Fruit fly (Drosophila melanogaster): ENCODE measurements around the gene CG1394.

Gene CG1394

DNA sequence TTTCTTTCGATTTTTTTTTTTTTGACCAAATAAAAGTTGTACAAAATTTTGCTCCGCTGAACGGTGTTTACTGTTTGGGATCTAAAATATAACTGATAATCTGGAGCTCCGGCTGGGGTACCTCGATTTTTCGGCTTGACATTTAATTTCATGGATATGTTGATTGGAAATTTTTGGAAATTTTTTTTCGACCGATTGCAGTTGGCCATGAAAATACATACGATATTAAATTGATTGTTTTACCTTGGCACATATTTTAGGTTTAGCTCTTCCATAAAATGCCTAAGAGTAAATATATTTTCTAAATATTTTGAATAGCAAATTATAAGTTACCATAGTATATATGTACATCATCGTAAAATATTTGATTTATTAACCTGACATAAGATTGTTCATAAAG, at the start of gene CG1394:
Gene CG1394, minus strand, starts transcription at position 101 of the 400 bp plus-strand sequence.
- no peak for TF ChIP-seq Dll (optimal IDR thresholded peaks at IDR 0.05)
- no peak for TF ChIP-seq pan (optimal IDR thresholded peaks at IDR 0.05)
- no peak for TF ChIP-seq EcR (GFP tag; optimal IDR thresholded peaks at IDR 0.05)
- no peak for TF ChIP-seq psq (optimal IDR thresholded peaks at IDR 0.05)
- TF ChIP-seq usp (GFP tag; optimal IDR thresholded peaks at IDR 0.05) = no peak
- no peak for TF ChIP-seq CG8478 (optimal IDR thresholded peaks at IDR 0.05)

- TF ChIP-seq Dll (optimal IDR thresholded peaks at IDR 0.05) (no peak), CG8478 (optimal IDR thresholded peaks at IDR 0.05) (no peak), usp (GFP tag; optimal IDR thresholded peaks at IDR 0.05) (no peak)
Observed at dm6 chrX:11203104-11203503, 32.6 kb upstream of the CG1394 start.

DNA sequence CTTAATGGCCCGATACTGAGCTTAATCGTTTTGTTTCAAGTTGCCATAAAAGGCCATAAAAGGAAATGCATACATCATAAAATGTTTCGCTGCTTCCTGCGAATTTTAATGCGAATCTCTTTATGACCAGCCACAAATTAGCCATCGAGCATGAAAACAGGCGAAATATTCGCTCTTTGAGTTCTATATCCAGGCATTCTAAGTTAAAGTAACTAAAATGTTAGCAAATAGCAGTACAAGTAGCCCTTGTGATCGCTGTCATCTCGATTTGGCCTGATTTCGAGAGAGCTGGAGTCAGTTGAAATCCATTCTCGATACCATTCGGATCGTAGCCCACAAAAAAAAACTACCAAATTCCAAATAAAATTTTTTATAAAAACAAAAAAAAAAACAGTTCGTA, 31.5 kb upstream of the CG1394 start, which contains the start of gene CG11106:
Gene CG11106, plus strand, starts transcription at position 301 of the 400 bp plus-strand sequence.
- TF ChIP-seq pan (optimal IDR thresholded peaks at IDR 0.05) (no peak), usp (GFP tag; optimal IDR thresholded peaks at IDR 0.05) (no peak), Dll (optimal IDR thresholded peaks at IDR 0.05) (no peak), EcR (GFP tag; optimal IDR thresholded peaks at IDR 0.05) (no peak), CG8478 (optimal IDR thresholded peaks at IDR 0.05) (no peak), psq (optimal IDR thresholded peaks at IDR 0.05) (no peak)

DNA sequence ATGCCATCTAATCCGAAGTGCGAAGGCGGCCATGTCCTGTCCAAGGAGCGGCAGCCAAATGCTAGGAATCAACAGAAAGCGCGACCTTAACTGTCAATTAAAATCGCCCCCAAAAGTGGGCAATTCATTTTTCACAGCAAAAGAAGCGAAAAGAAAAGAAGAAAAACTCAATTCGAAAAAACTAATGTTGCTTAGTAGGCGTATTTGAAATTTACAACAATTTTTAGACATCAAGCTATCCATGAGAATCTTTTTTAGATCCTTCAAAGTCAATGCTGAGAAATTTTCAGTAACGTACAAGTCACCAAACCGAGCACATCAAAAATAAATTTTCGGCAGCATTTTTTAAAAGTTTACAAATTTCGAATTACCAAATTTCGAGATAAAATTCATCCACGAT, 12.2 kb upstream of the CG1394 start, which contains the start of gene CG15200:
Gene CG15200, plus strand, starts transcription at position 301 of the 400 bp plus-strand sequence.
- TF ChIP-seq pan (optimal IDR thresholded peaks at IDR 0.05) = no peak
- TF ChIP-seq Dll (optimal IDR thresholded peaks at IDR 0.05) = no peak

- TF ChIP-seq pan (optimal IDR thresholded peaks at IDR 0.05) (no peak), psq (optimal IDR thresholded peaks at IDR 0.05) (no peak), Dll (optimal IDR thresholded peaks at IDR 0.05) (no peak), CG8478 (optimal IDR thresholded peaks at IDR 0.05) (no peak), usp (GFP tag; optimal IDR thresholded peaks at IDR 0.05) (no peak), EcR (GFP tag; optimal IDR thresholded peaks at IDR 0.05) (no peak)
Observed at dm6 chrX:11176073-11176472, 5.6 kb upstream of the CG1394 start.

DNA sequence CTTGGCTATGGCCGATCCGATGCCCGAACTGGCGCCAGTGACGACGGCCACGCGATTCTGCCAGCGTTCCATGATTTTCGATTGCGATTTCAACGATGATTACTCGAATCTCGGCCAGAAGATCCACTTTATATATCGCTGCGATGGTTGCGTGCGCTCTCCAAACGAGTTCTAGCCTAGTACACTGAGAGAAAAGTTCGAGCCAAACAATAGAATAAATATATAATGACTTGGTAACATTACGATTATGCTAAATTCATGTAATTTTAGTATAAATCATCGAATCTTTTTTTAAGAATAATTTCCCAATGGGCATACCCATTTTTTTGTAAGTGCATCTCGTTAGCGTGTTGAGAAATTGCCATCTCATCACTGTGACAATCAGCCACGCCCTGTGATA, 1.5 kb downstream of the CG1394 start, which contains the start of gene Antdh:
Gene Antdh, minus strand, starts transcription at position 101 of the 400 bp plus-strand sequence.
- no peak for TF ChIP-seq Dll (optimal IDR thresholded peaks at IDR 0.05)
- no peak for TF ChIP-seq CG8478 (optimal IDR thresholded peaks at IDR 0.05)
- no peak for TF ChIP-seq pan (optimal IDR thresholded peaks at IDR 0.05)

dm6 chrX:11159710-11160446, 10.6 kb downstream of the CG1394 start, which contains the start of gene CG32668:
Gene CG32668, minus strand, starts transcription at chrX:11159760.
- TF ChIP-seq psq (optimal IDR thresholded peaks at IDR 0.05) (no peak), Dll (optimal IDR thresholded peaks at IDR 0.05) (no peak), EcR (GFP tag; optimal IDR thresholded peaks at IDR 0.05) (no peak), CG8478 (optimal IDR thresholded peaks at IDR 0.05) (no peak), pan (optimal IDR thresholded peaks at IDR 0.05) (no peak), usp (GFP tag; optimal IDR thresholded peaks at IDR 0.05) (no peak)

- TF ChIP-seq EcR (GFP tag; optimal IDR thresholded peaks at IDR 0.05) = no peak
- TF ChIP-seq CG8478 (optimal IDR thresholded peaks at IDR 0.05) = no peak
- no peak for TF ChIP-seq psq (optimal IDR thresholded peaks at IDR 0.05)
- no peak for TF ChIP-seq Dll (optimal IDR thresholded peaks at IDR 0.05)
- TF ChIP-seq pan (optimal IDR thresholded peaks at IDR 0.05) = no peak
- no peak for TF ChIP-seq usp (GFP tag; optimal IDR thresholded peaks at IDR 0.05)
Observed at dm6 chrX:11155808-11156589, 14.5 kb downstream of the CG1394 start.

DNA sequence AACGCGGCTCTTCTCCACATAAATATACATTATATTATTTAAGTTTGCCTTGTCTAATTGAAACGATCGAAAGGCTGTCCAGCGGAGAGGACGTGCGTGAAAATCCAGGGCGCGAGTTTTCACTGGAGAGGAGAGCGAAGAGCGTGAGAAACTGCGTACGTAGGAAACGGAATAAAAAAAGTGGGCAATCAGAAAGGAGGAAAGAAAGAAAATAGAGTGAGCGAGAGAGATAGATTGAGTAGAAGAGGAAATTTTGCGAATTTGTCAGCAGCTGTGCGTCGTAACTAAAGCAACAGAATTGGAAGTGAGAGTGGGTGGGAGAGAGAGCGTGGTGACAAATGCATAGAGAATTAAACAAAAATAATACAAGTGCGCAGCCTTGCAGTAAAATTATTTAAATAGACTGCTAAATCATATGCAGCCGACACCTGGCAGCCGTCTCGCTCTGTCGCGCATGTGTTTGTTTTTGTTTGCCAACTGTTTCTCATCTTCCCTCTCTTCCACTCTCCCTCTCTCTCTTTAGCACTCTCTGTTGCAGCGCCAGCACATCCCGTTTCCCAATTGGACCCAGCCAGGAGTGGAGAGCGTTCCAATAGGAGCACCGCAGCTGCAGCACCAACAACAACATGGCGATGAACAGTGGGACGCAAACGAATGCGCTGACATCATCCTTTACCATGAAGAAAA, 15.8 kb downstream of the CG1394 start:
- TF ChIP-seq CG8478 (optimal IDR thresholded peaks at IDR 0.05) (peak; percentile 56), Dll (optimal IDR thresholded peaks at IDR 0.05) (peak; percentile 83), usp (GFP tag; optimal IDR thresholded peaks at IDR 0.05) (no peak)

- no peak for TF ChIP-seq Dll (optimal IDR thresholded peaks at IDR 0.05)
- no peak for TF ChIP-seq psq (optimal IDR thresholded peaks at IDR 0.05)
- TF ChIP-seq CG8478 (optimal IDR thresholded peaks at IDR 0.05) = no peak
Observed at dm6 chrX:11153826-11154510, 16.5 kb downstream of the CG1394 start, which contains the start of the genes rtv and Dlic. Gene rtv, minus strand, starts transcription at chrX:11153990. Gene Dlic, plus strand, starts transcription at chrX:11154421.

DNA sequence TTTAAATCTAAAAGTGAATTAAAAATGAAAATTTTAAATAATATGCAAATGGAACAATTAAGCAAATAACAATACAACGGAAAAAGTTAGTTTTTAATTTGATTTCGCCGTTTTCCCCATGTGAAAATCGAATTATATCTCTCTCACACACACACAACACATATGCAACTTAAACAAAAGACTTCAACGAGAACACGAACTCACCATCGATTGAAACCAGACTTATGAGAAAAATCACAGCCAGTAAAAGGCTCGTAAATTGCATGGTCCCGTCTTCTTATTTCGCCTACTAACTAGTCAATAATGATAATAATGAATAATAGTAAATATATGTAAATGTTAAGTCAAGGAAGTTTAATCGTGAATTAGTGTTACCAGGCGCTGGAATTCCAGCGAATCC, 17.1 kb downstream of the CG1394 start:
- TF ChIP-seq usp (GFP tag; optimal IDR thresholded peaks at IDR 0.05) = no peak
- no peak for TF ChIP-seq Dll (optimal IDR thresholded peaks at IDR 0.05)
- no peak for TF ChIP-seq EcR (GFP tag; optimal IDR thresholded peaks at IDR 0.05)
- TF ChIP-seq CG8478 (optimal IDR thresholded peaks at IDR 0.05) = no peak

- TF ChIP-seq pan (optimal IDR thresholded peaks at IDR 0.05) = no peak
- TF ChIP-seq Dll (optimal IDR thresholded peaks at IDR 0.05) = no peak
- TF ChIP-seq CG8478 (optimal IDR thresholded peaks at IDR 0.05) = no peak
- TF ChIP-seq psq (optimal IDR thresholded peaks at IDR 0.05) = no peak
- no peak for TF ChIP-seq EcR (GFP tag; optimal IDR thresholded peaks at IDR 0.05)
- TF ChIP-seq usp (GFP tag; optimal IDR thresholded peaks at IDR 0.05) = no peak
Observed at dm6 chrX:11149201-11149600, 21.3 kb downstream of the CG1394 start, which contains the start of gene Lint-1. Gene Lint-1, plus strand, starts transcription at chrX:11149323.
